Worm (Caenorhabditis elegans): Measurements from ENCODE around the gene best-16.

ce11 chrIV:7186756-7187155, 8.9 kb downstream of the best-16 start, which contains the start of gene str-249:
- no peak for TF ChIP-seq ztf-18 (tag; optimal IDR thresholded peaks at IDR 0.05)
- no peak for TF ChIP-seq zim-3 (tag; optimal IDR thresholded peaks at IDR 0.05)
- TF ChIP-seq Y79H2A.3 (GFP tag; conservative IDR thresholded peaks at IDR 0.05): no peak
- no peak for TF ChIP-seq bed-1 (GFP tag; IDR thresholded peaks at IDR 0.05)
- TF ChIP-seq B0035.1 (tag; optimal IDR thresholded peaks at IDR 0.05): no peak
- no peak for TF ChIP-seq ama-1 (optimal IDR thresholded peaks at IDR 0.05)
- no peak for TF ChIP-seq ama-1 (GFP tag; optimal IDR thresholded peaks at IDR 0.05)

Data from whole organism, young adult.